Fruit fly (Drosophila melanogaster) whole organism: ENCODE results near the gene CG14891.

Experiments
- CG8478 ChIP-seq: fragments of >200 bp; optimal IDR thresholded peaks from 2 replicates; lab custom pipeline; 2018; ENCODE audit warnings: inconsistent platforms
- pan ChIP-seq: fragments of >200 bp; optimal IDR thresholded peaks from 2 replicates; lab custom pipeline; 2017

dm6 chr3R:16545705-16546104 lies 25.6 kb upstream of the CG14891 start:
- TF ChIP-seq pan (lab: Kevin White, UChicago) (no peak), CG8478 (lab: Kevin White, UChicago) (no peak)
